3 fruit fly cellular contexts compared by ENCODE assay signal in genomic region chrX:10252745-10253144, dm6.
A peak's percentile ranks its signal among the peaks of the same experiment; 100 is the strongest.
TF ChIP-seq lines count a peak whose summit lies in the region.

No protein-coding gene starts in this region.

- peak; percentile 66 to 71 for TF ChIP-seq CTCF in S2 (optimal IDR thresholded peaks at IDR 0.05; lab: Kevin White, UChicago)
- TF ChIP-seq CTCF in whole organism, embryonic (GFP tag; optimal IDR thresholded peaks at IDR 0.05; lab: Kevin White, UChicago) = peak; percentile 89

TF ChIP-seq in whole organism, embryonic, 481 proteins besides CTCF, POLR2A, EP300 and RAD21 (continues in another document):
- TF ChIP-seq chn (GFP tag; optimal IDR thresholded peaks at IDR 0.05; lab: Kevin White, UChicago) (no peak), CG2120 (GFP tag; optimal IDR thresholded peaks at IDR 0.05; lab: Kevin White, UChicago) (no peak), Med (GFP tag; lab: Kevin White, UChicago) (no peak), CG7786 (GFP tag; optimal IDR thresholded peaks at IDR 0.05; lab: Kevin White, UChicago) (no peak), CG14860 (GFP tag; IDR thresholded peaks at IDR 0.05; lab: Robert Waterston, UW; ENCODE audit: partially characterized antibody) (0 out of 3 replicates have a peak, but pooled peaks have one; percentile 11), CG7963 (GFP tag; IDR thresholded peaks at IDR 0.05; lab: Robert Waterston, UW; ENCODE audit: partially characterized antibody) (0 out of 3 replicates have a peak, but pooled peaks have one; percentile 25), CG4404 (GFP tag; IDR thresholded peaks at IDR 0.05; lab: Robert Waterston, UW) (no peak), ftz-f1 (GFP tag; optimal IDR thresholded peaks at IDR 0.05; lab: Kevin White, UChicago) (no peak), sens (GFP tag; lab: Kevin White, UChicago) (peak; percentile 36), Opbp (GFP tag; IDR thresholded peaks at IDR 0.05; lab: Robert Waterston, UW; ENCODE audit: partially characterized antibody) (peak; percentile 31; the same call in 1 of the 3 replicates), PHDP (tag; optimal IDR thresholded peaks at IDR 0.05; lab: Kevin White, UChicago) (no peak), nerfin-2 (GFP tag; IDR thresholded peaks at IDR 0.05; lab: Robert Waterston, UW; ENCODE audit: partially characterized antibody) (no peak), Sin3A (optimal IDR thresholded peaks at IDR 0.05; lab: Kevin White, UChicago) (no peak), CG11085 (GFP tag; IDR thresholded peaks at IDR 0.05; lab: Robert Waterston, UW) (no peak), az2 (GFP tag; optimal IDR thresholded peaks at IDR 0.05; lab: Kevin White, UChicago) (no peak), ro (GFP tag; IDR thresholded peaks at IDR 0.05; lab: Robert Waterston, UW) (no peak), Adf1 (GFP tag; IDR thresholded peaks at IDR 0.05; lab: Robert Waterston, UW) (no peak), vnd (GFP tag; IDR thresholded peaks at IDR 0.05; lab: Robert Waterston, UW; ENCODE audit: partially characterized antibody) (no peak), psq (GFP tag; optimal IDR thresholded peaks at IDR 0.05; lab: Kevin White, UChicago) (no peak), CG10543 (GFP tag; optimal IDR thresholded peaks at IDR 0.05; lab: Kevin White, UChicago) (no peak), run (tag; optimal IDR thresholded peaks at IDR 0.05; lab: Kevin White, UChicago) (no peak), D19B (GFP tag; optimal IDR thresholded peaks at IDR 0.05; lab: Kevin White, UChicago) (no peak), Gug (GFP tag; IDR thresholded peaks at IDR 0.05; lab: Robert Waterston, UW) (no peak), Hr51 (GFP tag; optimal IDR thresholded peaks at IDR 0.05; lab: Kevin White, UChicago) (no peak), Bgb (GFP tag; IDR thresholded peaks at IDR 0.05; lab: Robert Waterston, UW; ENCODE audit: partially characterized antibody) (peak; percentile 39), twi (tag; optimal IDR thresholded peaks at IDR 0.05; lab: Kevin White, UChicago) (no peak), rib (GFP tag; IDR thresholded peaks at IDR 0.05; lab: Robert Waterston, UW) (no peak), croc (GFP tag; conservative IDR thresholded peaks at IDR 0.05; lab: Robert Waterston, UW) (no peak), ci (GFP tag; IDR thresholded peaks at IDR 0.05; lab: Robert Waterston, UW) (0 out of 3 replicates have a peak, but pooled peaks have one; percentile 32), CG7928 (GFP tag; optimal IDR thresholded peaks at IDR 0.05; lab: Kevin White, UChicago) (no peak), aop (GFP tag; IDR thresholded peaks at IDR 0.05; lab: Robert Waterston, UW) (no peak), CG4282 (GFP tag; optimal IDR thresholded peaks at IDR 0.05; lab: Kevin White, UChicago) (no peak), so (GFP tag; IDR thresholded peaks at IDR 0.05; lab: Robert Waterston, UW) (no peak), pfk (GFP tag; optimal IDR thresholded peaks at IDR 0.05; lab: Kevin White, UChicago) (no peak), tgo (GFP tag; IDR thresholded peaks at IDR 0.05; lab: Robert Waterston, UW) (no peak), CG14965 (GFP tag; optimal IDR thresholded peaks at IDR 0.05; lab: Kevin White, UChicago; ENCODE audit: borderline replicate concordance) (no peak), sd (tag; optimal IDR thresholded peaks at IDR 0.05; lab: Kevin White, UChicago) (no peak), HmgZ (tag; optimal IDR thresholded peaks at IDR 0.05; lab: Kevin White, UChicago) (no peak), kah (GFP tag; optimal IDR thresholded peaks at IDR 0.05; lab: Kevin White, UChicago) (no peak), Usf (GFP tag; optimal IDR thresholded peaks at IDR 0.05; lab: Kevin White, UChicago) (no peak), Sry-δ (GFP tag; optimal IDR thresholded peaks at IDR 0.05; lab: Kevin White, UChicago) (no peak), CG42726 (GFP tag; IDR thresholded peaks at IDR 0.05; lab: Robert Waterston, UW; ENCODE audit: partially characterized antibody) (peak; percentile 32; the same call in 1 of the 2 replicates), hkb (optimal IDR thresholded peaks at IDR 0.05; lab: Kevin White, UChicago) (no peak), hkb (GFP tag; IDR thresholded peaks at IDR 0.05; lab: Robert Waterston, UW) (no peak), Ets65A (GFP tag; lab: Kevin White, UChicago) (peak; percentile 24), HHEX (GFP tag; optimal IDR thresholded peaks at IDR 0.05; lab: Kevin White, UChicago) (no peak)

TF ChIP-seq in whole organism, pupa, 21 proteins besides CTCF, POLR2A, EP300 and RAD21:
- TF ChIP-seq CG14655 (GFP tag; optimal IDR thresholded peaks at IDR 0.05; lab: Kevin White, UChicago) (no peak), CG4496 (GFP tag; IDR thresholded peaks at IDR 0.05; lab: Robert Waterston, UW) (peak; percentile 57; the same call in 2 of the 3 replicates), CG8159 (tag; optimal IDR thresholded peaks at IDR 0.05; lab: Kevin White, UChicago) (no peak)
